Fruit fly (Drosophila melanogaster) whole organism, embryonic: ENCODE results near the gene uif.

Experiments used
- Asciz ChIP-seq: fragments of 200-800 bp; sonication (Bioruptor generic); optimal IDR thresholded peaks from 2 replicates; lab custom pipeline; 2017; ENCODE audit warnings: missing biosample characterization, mild to moderate bottlenecking, missing genetic modification characterization, missing genetic modification reagents
- BEAF-32 ChIP-seq: fragments of 200-800 bp; sonication (Bioruptor generic); optimal IDR thresholded peaks from 3 replicates; lab custom pipeline; 2017; ENCODE audit warnings: missing biosample characterization, missing genetic modification characterization, mild to moderate bottlenecking, moderate library complexity, missing genetic modification reagents
- CG10274 ChIP-seq: fragments of 200-800 bp; sonication (Bioruptor generic); optimal IDR thresholded peaks from 3 replicates; lab custom pipeline; 2017; ENCODE audit warnings: missing biosample characterization, mild to moderate bottlenecking, missing genetic modification characterization
- CG10366 ChIP-seq: fragments of 200-800 bp; sonication (Bioruptor generic); IDR thresholded peaks from 2 replicates; pipeline ENCODE4 v1.3.6; 2022; ENCODE audit warnings: missing biosample characterization, missing genetic modification characterization
- CG10654 ChIP-seq: fragments of 200-800 bp; sonication (Bioruptor generic); optimal IDR thresholded peaks from 2 replicates; lab custom pipeline; 2016; ENCODE audit warnings: missing biosample characterization, missing genetic modification characterization
- CG11398 ChIP-seq: fragments of 200-800 bp; sonication (Bioruptor generic); optimal IDR thresholded peaks from 2 replicates; lab custom pipeline; 2016; ENCODE audit warnings: missing biosample characterization, missing genetic modification characterization
- CG11695 ChIP-seq: fragments of 200-800 bp; sonication (Bioruptor generic); IDR thresholded peaks from 3 replicates; pipeline ENCODE4 v1.3.6; 2022; ENCODE audit warnings: missing biosample characterization, missing genetic modification characterization
- CG12104 ChIP-seq: fragments of 200-800 bp; sonication (Bioruptor generic); optimal IDR thresholded peaks from 3 replicates; lab custom pipeline; 2016; ENCODE audit warnings: missing biosample characterization, missing genetic modification characterization
- CG12219 ChIP-seq: fragments of 200-800 bp; sonication (Bioruptor generic); optimal IDR thresholded peaks from 3 replicates; lab custom pipeline; 2018; ENCODE audit warnings: missing biosample characterization, mild to moderate bottlenecking, missing genetic modification characterization
- CG12236 ChIP-seq: fragments of 200-800 bp; sonication (Bioruptor generic); optimal IDR thresholded peaks from 2 replicates; lab custom pipeline; 2016; ENCODE audit warnings: missing biosample characterization, missing genetic modification characterization
- CG12744 ChIP-seq: fragments of 200-800 bp; sonication (Bioruptor generic); optimal IDR thresholded peaks from 2 replicates; lab custom pipeline; 2016; ENCODE audit warnings: missing biosample characterization, missing genetic modification characterization
- CG13424 ChIP-seq: fragments of 200-800 bp; sonication (Bioruptor generic); optimal IDR thresholded peaks from 2 replicates; lab custom pipeline; 2019; ENCODE audit warnings: missing biosample characterization, mild to moderate bottlenecking, missing genetic modification characterization, moderate library complexity
- CG15514 ChIP-seq: fragments of 200-800 bp; sonication (Bioruptor generic); optimal IDR thresholded peaks from 3 replicates; lab custom pipeline; 2017; ENCODE audit warnings: missing biosample characterization, missing genetic modification characterization, mild to moderate bottlenecking, moderate library complexity, missing genetic modification reagents
- CG15696 ChIP-seq: fragments of 200-800 bp; sonication (Bioruptor generic); optimal IDR thresholded peaks from 2 replicates; lab custom pipeline; 2019; ENCODE audit warnings: missing biosample characterization, mild to moderate bottlenecking, missing genetic modification characterization, moderate library complexity
- CG17328 ChIP-seq: fragments of 200-800 bp; sonication (Bioruptor generic); IDR thresholded peaks from 2 replicates; pipeline ENCODE4 v1.3.6; 2022; ENCODE audit warnings: missing biosample characterization, missing genetic modification characterization
- CG18599 ChIP-seq: fragments of 200-800 bp; sonication (Bioruptor generic); optimal IDR thresholded peaks from 3 replicates; lab custom pipeline; 2017; ENCODE audit warnings: missing biosample characterization, missing genetic modification characterization, mild to moderate bottlenecking, moderate library complexity, missing genetic modification reagents
- CG2116 ChIP-seq: fragments of 200-800 bp; sonication (Bioruptor generic); optimal IDR thresholded peaks from 3 replicates; lab custom pipeline; 2018; ENCODE audit warnings: missing biosample characterization, mild to moderate bottlenecking, missing genetic modification characterization
- CG2199 ChIP-seq: fragments of 200-800 bp; sonication (Bioruptor generic); IDR thresholded peaks from 3 replicates; pipeline ENCODE4 v1.3.6; 2022; ENCODE audit warnings: missing biosample characterization, missing genetic modification characterization
- CG2875 ChIP-seq: fragments of 200-800 bp; sonication (Bioruptor generic); optimal IDR thresholded peaks from 2 replicates; lab custom pipeline; 2017; ENCODE audit warnings: missing biosample characterization, mild to moderate bottlenecking, missing genetic modification characterization, missing genetic modification reagents
- CG2889 ChIP-seq: fragments of 200-800 bp; sonication (Bioruptor generic); IDR thresholded peaks from 3 replicates; pipeline ENCODE4 v1.3.6; 2022; ENCODE audit warnings: missing biosample characterization, missing genetic modification characterization
- CG5180 ChIP-seq: fragments of 200-800 bp; sonication (Bioruptor generic); optimal IDR thresholded peaks from 3 replicates; lab custom pipeline; 2017; ENCODE audit warnings: missing biosample characterization, missing genetic modification characterization, mild to moderate bottlenecking, moderate library complexity, missing genetic modification reagents
- CG6813 ChIP-seq: fragments of 200-800 bp; sonication (Bioruptor generic); optimal IDR thresholded peaks from 2 replicates; lab custom pipeline; 2017; ENCODE audit warnings: missing biosample characterization, missing genetic modification characterization, mild to moderate bottlenecking, moderate library complexity, missing genetic modification reagents
- CG7271 ChIP-seq: fragments of 200-800 bp; sonication (Bioruptor generic); optimal IDR thresholded peaks from 2 replicates; lab custom pipeline; 2018; ENCODE audit warnings: missing biosample characterization, mild to moderate bottlenecking, missing genetic modification characterization, moderate library complexity
- CG7556 ChIP-seq: fragments of 200-800 bp; sonication (Bioruptor generic); optimal IDR thresholded peaks from 2 replicates; lab custom pipeline; 2017; ENCODE audit warnings: missing biosample characterization, mild to moderate bottlenecking, missing genetic modification characterization
- CG8765 ChIP-seq: fragments of 200-800 bp; sonication (Bioruptor generic); IDR thresholded peaks from 2 replicates; pipeline ENCODE4 v1.3.6; 2022; ENCODE audit warnings: missing biosample characterization, missing genetic modification characterization
- CHES-1-like ChIP-seq: fragments of 200-800 bp; sonication (Bioruptor generic); optimal IDR thresholded peaks from 2 replicates; lab custom pipeline; 2016; ENCODE audit warnings: missing biosample characterization, missing genetic modification characterization
- Chrac-16 ChIP-seq: fragments of 200-800 bp; sonication (Bioruptor generic); optimal IDR thresholded peaks from 3 replicates; lab custom pipeline; 2016; ENCODE audit warnings: missing biosample characterization, missing genetic modification characterization
- E2f2 ChIP-seq: fragments of 200-800 bp; sonication (Bioruptor generic); IDR thresholded peaks from 2 replicates; pipeline ENCODE4 v1.3.6; 2022; ENCODE audit warnings: missing biosample characterization, missing genetic modification characterization
- Lhr ChIP-seq: fragments of 200-800 bp; sonication (Bioruptor generic); optimal IDR thresholded peaks from 3 replicates; lab custom pipeline; 2017; ENCODE audit warnings: mild to moderate bottlenecking, missing biosample characterization, missing genetic modification reagents, missing genetic modification characterization
- Med ChIP-seq: fragments of 200-800 bp; sonication (Bioruptor generic); peaks from one replicate; lab custom pipeline; 2016; ENCODE audit warnings: missing biosample characterization, missing genetic modification characterization, mild to moderate bottlenecking, inconsistent platforms, moderate library complexity
- Myb ChIP-seq: fragments of 200-800 bp; sonication (Bioruptor generic); optimal IDR thresholded peaks from 2 replicates; lab custom pipeline; 2016; ENCODE audit warnings: missing biosample characterization, missing genetic modification characterization
- YL-1 ChIP-seq: fragments of 200-800 bp; sonication (Bioruptor generic); optimal IDR thresholded peaks from 3 replicates; lab custom pipeline; 2017; ENCODE audit warnings: missing biosample characterization, mild to moderate bottlenecking, missing genetic modification characterization
- amos ChIP-seq: fragments of 200-800 bp; sonication (Bioruptor generic); IDR thresholded peaks from 2 replicates; pipeline ENCODE4 v1.3.6; 2022; ENCODE audit warnings: missing biosample characterization, missing genetic modification characterization; ENCODE audit not compliant: partially characterized antibody
- bbx ChIP-seq: fragments of 200-800 bp; sonication (Bioruptor generic); IDR thresholded peaks from 2 replicates; pipeline ENCODE4 v1.3.6; 2022; ENCODE audit warnings: missing biosample characterization, missing genetic modification characterization; ENCODE audit not compliant: partially characterized antibody
- bcd ChIP-seq: fragments of 200-800 bp; sonication (Bioruptor generic); optimal IDR thresholded peaks from 2 replicates; lab custom pipeline; 2017; ENCODE audit warnings: missing biosample characterization, mild to moderate bottlenecking, missing genetic modification characterization
- bsh ChIP-seq, 2 experiments: fragments of 200-800 bp; sonication (Bioruptor generic); optimal IDR thresholded peaks; 2 replicates each; lab custom pipeline; 2017 to 2018; ENCODE audit warnings: mild to moderate bottlenecking in 2 of 2, missing biosample characterization in 2 of 2, missing genetic modification characterization in 2 of 2, moderate library complexity in 1 of 2
- cad ChIP-seq: fragments of >200 bp; optimal IDR thresholded peaks from 2 replicates; lab custom pipeline; 2017; ENCODE audit warnings: missing biosample characterization, missing genetic modification characterization
- chif ChIP-seq, 2 experiments: fragments of 200-800 bp; sonication (Bioruptor generic); optimal IDR thresholded peaks; 3 replicates each; lab custom pipeline; 2016; ENCODE audit warnings: missing biosample characterization in 2 of 2, missing genetic modification characterization in 2 of 2
- chn ChIP-seq: fragments of 200-800 bp; sonication (Bioruptor generic); optimal IDR thresholded peaks from 2 replicates; lab custom pipeline; 2016; ENCODE audit warnings: missing biosample characterization, missing genetic modification characterization
- crol ChIP-seq: fragments of 200-800 bp; sonication (Bioruptor generic); IDR thresholded peaks from 2 replicates; pipeline ENCODE4 v1.3.6; 2022; ENCODE audit warnings: missing biosample characterization, missing genetic modification characterization
- grau ChIP-seq: fragments of 200-800 bp; optimal IDR thresholded peaks from 3 replicates; lab custom pipeline; 2019; ENCODE audit warnings: missing biosample characterization, mild to moderate bottlenecking, missing genetic modification characterization, moderate library complexity
- jing ChIP-seq: fragments of 200-800 bp; sonication (Bioruptor generic); optimal IDR thresholded peaks from 2 replicates; lab custom pipeline; 2018; ENCODE audit warnings: missing biosample characterization, mild to moderate bottlenecking, missing genetic modification characterization
- ken ChIP-seq: fragments of 200-800 bp; sonication (Bioruptor generic); IDR thresholded peaks from 3 replicates; pipeline ENCODE4 v1.3.6; 2022; ENCODE audit warnings: missing biosample characterization, missing genetic modification characterization
- lbe ChIP-seq: fragments of 200-800 bp; sonication (Bioruptor generic); optimal IDR thresholded peaks from 2 replicates; lab custom pipeline; 2016; ENCODE audit warnings: missing biosample characterization, mild to moderate bottlenecking, missing genetic modification characterization
- lmd ChIP-seq: fragments of 200-800 bp; sonication (Bioruptor generic); IDR thresholded peaks from 2 replicates; pipeline ENCODE4 v1.3.6; 2022; ENCODE audit warnings: missing biosample characterization, missing genetic modification characterization
- oc ChIP-seq: fragments of 200-800 bp; sonication (Bioruptor generic); optimal IDR thresholded peaks from 2 replicates; lab custom pipeline; 2018; ENCODE audit warnings: missing biosample characterization, mild to moderate bottlenecking, missing genetic modification characterization, moderate library complexity
- org-1 ChIP-seq: fragments of 200-800 bp; sonication (Bioruptor generic); optimal IDR thresholded peaks from 2 replicates; lab custom pipeline; 2017; ENCODE audit warnings: missing biosample characterization, missing genetic modification characterization
- p53 ChIP-seq: fragments of 200-800 bp; sonication (Bioruptor generic); optimal IDR thresholded peaks from 2 replicates; lab custom pipeline; 2016; ENCODE audit warnings: missing biosample characterization, missing genetic modification characterization
- tin ChIP-seq: fragments of 200-800 bp; sonication (Bioruptor generic); optimal IDR thresholded peaks from 3 replicates; lab custom pipeline; 2016; ENCODE audit warnings: missing biosample characterization, missing genetic modification characterization

Gene uif

DNA sequence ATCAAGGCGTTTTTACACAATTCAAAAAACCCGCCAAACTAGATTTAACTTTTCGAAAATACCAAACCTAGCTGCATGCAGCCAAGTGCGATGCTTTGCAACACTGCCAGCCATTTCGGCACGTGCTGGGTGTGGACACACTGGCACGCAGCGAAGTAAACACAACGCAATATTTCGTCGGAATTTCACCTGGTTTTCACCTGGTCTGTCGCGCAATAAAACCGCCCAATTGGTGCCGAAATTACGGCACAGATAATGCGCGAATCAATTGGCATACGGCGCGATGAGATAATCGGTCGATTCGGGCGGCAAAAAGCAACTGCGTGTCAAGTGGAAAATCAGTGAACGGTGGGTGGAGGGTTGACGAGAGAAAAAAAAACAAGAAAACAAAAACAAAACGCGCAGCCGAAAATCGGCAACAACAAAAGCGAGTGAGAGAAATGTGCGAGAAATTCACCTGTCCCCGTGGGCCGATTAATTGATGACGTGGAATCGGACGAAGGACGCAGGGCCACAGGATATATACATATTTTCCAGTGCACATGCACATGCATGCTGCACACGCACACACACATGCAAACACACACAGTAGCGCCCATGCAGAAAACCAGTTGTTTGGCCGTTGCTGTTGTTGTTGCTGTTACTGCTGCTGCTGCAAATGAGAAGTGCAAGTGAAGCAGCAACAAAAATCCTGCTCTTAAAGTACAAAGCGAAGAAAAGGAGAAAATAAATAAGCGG lies 46.2 kb upstream of the uif start, which contains the start of gene Mnn1 (continued):
- TF ChIP-seq CG11398 (peak; percentile 53), CG2875 (GFP tag; lab: Kevin White, UChicago) (no peak), CG17328 (GFP tag; lab: Robert Waterston, UW) (no peak), BEAF-32 (GFP tag; lab: Kevin White, UChicago) (peak; percentile 46), jing (GFP tag; lab: Kevin White, UChicago) (no peak), CG10654 (GFP tag; lab: Kevin White, UChicago) (no peak), CG7271 (tag; lab: Kevin White, UChicago) (no peak), CG12236 (GFP tag; lab: Kevin White, UChicago) (no peak), bcd (GFP tag; lab: Kevin White, UChicago) (no peak), CG15514 (peak; percentile 82), cad (no peak), org-1 (GFP tag; lab: Kevin White, UChicago) (no peak), ken (GFP tag; lab: Robert Waterston, UW) (peak; percentile 64; the same call in 2 of the 3 replicates), CG12744 (GFP tag; lab: Kevin White, UChicago) (no peak), CG2889 (GFP tag; lab: Robert Waterston, UW) (no peak), chif (GFP tag; optimal IDR thresholded peaks at IDR 0.05; lab: Kevin White, UChicago) (peak; percentile 17 to 34), CG5180 (GFP tag; lab: Kevin White, UChicago) (no peak), chn (GFP tag; lab: Kevin White, UChicago) (peak; percentile 67), CG11695 (GFP tag; lab: Robert Waterston, UW) (peak; percentile 58), CG10274 (no peak), CG18599 (GFP tag; lab: Kevin White, UChicago) (no peak), E2f2 (GFP tag; lab: Robert Waterston, UW) (peak; percentile 98), CG12219 (GFP tag; lab: Kevin White, UChicago) (no peak), CG2116 (GFP tag; lab: Kevin White, UChicago) (peak; percentile 70), CG7556 (GFP tag; lab: Kevin White, UChicago) (peak; percentile 21), Chrac-16 (GFP tag; lab: Kevin White, UChicago) (peak; percentile 23), lbe (GFP tag; lab: Kevin White, UChicago) (peak; percentile 27), CG13424 (tag; lab: Kevin White, UChicago) (peak; percentile 24), Lhr (peak; percentile 59), Asciz (no peak), CG8765 (no peak), CHES-1-like (GFP tag; lab: Kevin White, UChicago) (peak; percentile 87), CG15696 (tag; lab: Kevin White, UChicago) (no peak), bsh (GFP tag; optimal IDR thresholded peaks at IDR 0.05; lab: Kevin White, UChicago) (peak in 1 of 2 experiments; percentile 42), bbx (GFP tag; lab: Robert Waterston, UW) (peak; percentile 52; the same call in 1 of the 2 replicates), Med (GFP tag; lab: Kevin White, UChicago) (peak; percentile 96), grau (tag; lab: Kevin White, UChicago) (no peak), Myb (peak; percentile 69), YL-1 (peak; percentile 99), CG6813 (GFP tag; lab: Kevin White, UChicago) (no peak), lmd (GFP tag; lab: Robert Waterston, UW) (no peak; the same call in 1 of the 2 replicates), oc (tag; lab: Kevin White, UChicago) (no peak), amos (GFP tag; lab: Robert Waterston, UW) (no peak; the same call in 1 of the 2 replicates), p53 (GFP tag; lab: Kevin White, UChicago) (peak; percentile 84), crol (GFP tag; lab: Robert Waterston, UW) (no peak; the same call in 1 of the 2 replicates), tin (GFP tag; lab: Kevin White, UChicago) (peak; percentile 13), CG10366 (no peak), CG2199 (peak; percentile 26; the same call in 1 of the 3 replicates), CG12104 (GFP tag; lab: Kevin White, UChicago) (no peak)
